Fruit fly (Drosophila melanogaster) whole organism, prepupa: ENCODE measurements around the gene Madm.

ENCODE experiments used
- Blimp-1 ChIP-seq: fragments of 200-800 bp; sonication (Bioruptor generic); optimal IDR thresholded peaks from 3 replicates; lab custom pipeline; 2017; ENCODE audit warnings: missing biosample characterization, missing genetic modification characterization, mild to moderate bottlenecking, moderate library complexity, missing genetic modification reagents
- CG10669 ChIP-seq: fragments of 200-800 bp; sonication (Bioruptor generic); optimal IDR thresholded peaks from 3 replicates; lab custom pipeline; 2018; ENCODE audit warnings: missing biosample characterization, mild to moderate bottlenecking, missing genetic modification characterization, moderate library complexity
- CG11294 ChIP-seq: fragments of 200-800 bp; sonication (Bioruptor generic); IDR thresholded peaks from 2 replicates; pipeline ENCODE4 v1.3.6; 2022; ENCODE audit warnings: missing biosample characterization, missing genetic modification characterization
- CG11902 ChIP-seq: fragments of 200-800 bp; sonication (Bioruptor generic); optimal IDR thresholded peaks from 3 replicates; lab custom pipeline; 2016; ENCODE audit warnings: missing biosample characterization, missing genetic modification characterization
- CG15336 ChIP-seq: fragments of 200-800 bp; sonication (Bioruptor generic); IDR thresholded peaks from 2 replicates; pipeline ENCODE4 v1.3.6; 2022; ENCODE audit warnings: missing biosample characterization, missing genetic modification characterization
- CG31627 ChIP-seq: fragments of 200-800 bp; sonication (Bioruptor generic); optimal IDR thresholded peaks from 3 replicates; lab custom pipeline; 2016; ENCODE audit warnings: missing biosample characterization, missing genetic modification characterization
- CG32006 ChIP-seq: fragments of 200-800 bp; sonication (Bioruptor generic); optimal IDR thresholded peaks from 3 replicates; lab custom pipeline; 2017; ENCODE audit warnings: missing biosample characterization, mild to moderate bottlenecking, missing genetic modification characterization
- CG34406 ChIP-seq: fragments of 200-800 bp; sonication (Bioruptor generic); optimal IDR thresholded peaks from 3 replicates; lab custom pipeline; 2016; ENCODE audit warnings: missing biosample characterization, missing genetic modification characterization
- CG6276 ChIP-seq: fragments of 200-800 bp; sonication (Bioruptor generic); optimal IDR thresholded peaks from 2 replicates; lab custom pipeline; 2017; ENCODE audit warnings: missing biosample characterization, mild to moderate bottlenecking, missing genetic modification characterization
- CG6792 ChIP-seq: fragments of 200-800 bp; sonication (Bioruptor generic); optimal IDR thresholded peaks from 3 replicates; lab custom pipeline; 2016; ENCODE audit warnings: missing biosample characterization, missing genetic modification characterization
- CG6854 ChIP-seq: fragments of 200-800 bp; sonication (Bioruptor generic); optimal IDR thresholded peaks from 2 replicates; lab custom pipeline; 2017; ENCODE audit warnings: missing biosample characterization, mild to moderate bottlenecking, missing genetic modification characterization
- CG8119 ChIP-seq: fragments of 200-800 bp; sonication (Bioruptor generic); IDR thresholded peaks from 3 replicates; pipeline ENCODE4 v1.3.6; 2022; ENCODE audit warnings: missing biosample characterization, missing genetic modification characterization
- CG8319 ChIP-seq: fragments of 200-800 bp; sonication (Bioruptor generic); optimal IDR thresholded peaks from 3 replicates; lab custom pipeline; 2016; ENCODE audit warnings: missing biosample characterization, missing genetic modification characterization
- Eip78C ChIP-seq: fragments of 200-800 bp; sonication (Bioruptor generic); peaks from one replicate; lab custom pipeline; 2016; ENCODE audit warnings: missing biosample characterization, missing genetic modification characterization
- Ets21C ChIP-seq: fragments of 200-800 bp; sonication (Bioruptor generic); optimal IDR thresholded peaks from 3 replicates; lab custom pipeline; 2016; ENCODE audit warnings: missing biosample characterization, missing genetic modification characterization
- Gug ChIP-seq: fragments of 200-800 bp; sonication (Bioruptor generic); IDR thresholded peaks from 2 replicates; pipeline ENCODE4 v1.3.6; 2022; ENCODE audit warnings: missing biosample characterization, missing genetic modification characterization
- Hr38 ChIP-seq: sonication (Bioruptor generic); optimal IDR thresholded peaks from 2 replicates; lab custom pipeline; 2016; ENCODE audit warnings: missing biosample characterization, missing genetic modification characterization
- Hr4 ChIP-seq: fragments of 200-800 bp; sonication (Bioruptor generic); optimal IDR thresholded peaks from 3 replicates; lab custom pipeline; 2016; ENCODE audit warnings: missing biosample characterization, missing genetic modification characterization
- OdsH ChIP-seq: fragments of 200-800 bp; sonication (Bioruptor generic); optimal IDR thresholded peaks from 3 replicates; lab custom pipeline; 2016; ENCODE audit warnings: missing biosample characterization, missing genetic modification characterization
- Sox102F ChIP-seq: fragments of 200-800 bp; sonication (Bioruptor generic); optimal IDR thresholded peaks from 2 replicates; lab custom pipeline; 2016; ENCODE audit warnings: missing biosample characterization, mild to moderate bottlenecking, missing genetic modification characterization
- Sox14 ChIP-seq: fragments of 200-800 bp; sonication (Bioruptor generic); optimal IDR thresholded peaks from 3 replicates; lab custom pipeline; 2016; ENCODE audit warnings: missing biosample characterization, missing genetic modification characterization
- Sox15 ChIP-seq: fragments of 200-800 bp; sonication (Bioruptor generic); optimal IDR thresholded peaks from 3 replicates; lab custom pipeline; 2016; ENCODE audit warnings: missing biosample characterization, missing genetic modification characterization
- acj6 ChIP-seq: fragments of 200-800 bp; sonication (Bioruptor generic); optimal IDR thresholded peaks from 3 replicates; lab custom pipeline; 2016; ENCODE audit warnings: missing biosample characterization, missing genetic modification characterization
- cyc ChIP-seq: fragments of 200-800 bp; sonication (Bioruptor generic); optimal IDR thresholded peaks from 3 replicates; lab custom pipeline; 2016; ENCODE audit warnings: missing biosample characterization, missing genetic modification characterization
- dac ChIP-seq: fragments of 200-800 bp; sonication (Bioruptor generic); optimal IDR thresholded peaks from 2 replicates; lab custom pipeline; 2017; ENCODE audit warnings: missing biosample characterization, mild to moderate bottlenecking, missing genetic modification characterization
- dsx ChIP-seq: fragments of 200-800 bp; optimal IDR thresholded peaks from 3 replicates; lab custom pipeline; 2019; ENCODE audit warnings: missing biosample characterization, mild to moderate bottlenecking, missing genetic modification characterization, moderate library complexity; ENCODE audit not compliant: poor library complexity, severe bottlenecking
- eg ChIP-seq: fragments of 200-800 bp; sonication (Bioruptor generic); IDR thresholded peaks from 3 replicates; pipeline ENCODE4 v1.3.6; 2022; ENCODE audit warnings: missing biosample characterization, missing genetic modification characterization
- esn ChIP-seq: fragments of 200-800 bp; sonication (Bioruptor generic); optimal IDR thresholded peaks from 2 replicates; lab custom pipeline; 2016; ENCODE audit warnings: missing biosample characterization, mild to moderate bottlenecking, missing genetic modification characterization, moderate library complexity
- fkh ChIP-seq: fragments of 200-800 bp; sonication (Bioruptor generic); optimal IDR thresholded peaks from 3 replicates; lab custom pipeline; 2017; ENCODE audit warnings: missing biosample characterization, mild to moderate bottlenecking, missing genetic modification characterization, moderate library complexity
- lz ChIP-seq: fragments of 200-800 bp; sonication (Bioruptor generic); optimal IDR thresholded peaks from 3 replicates; lab custom pipeline; 2016; ENCODE audit warnings: missing biosample characterization, missing genetic modification characterization
- net ChIP-seq: fragments of 200-800 bp; sonication (Bioruptor generic); optimal IDR thresholded peaks from 3 replicates; lab custom pipeline; 2016; ENCODE audit warnings: missing biosample characterization, missing genetic modification characterization
- spab ChIP-seq: fragments of 200-800 bp; sonication (Bioruptor generic); optimal IDR thresholded peaks from 2 replicates; lab custom pipeline; 2017; ENCODE audit warnings: missing biosample characterization, mild to moderate bottlenecking, missing genetic modification characterization, missing genetic modification reagents
- ss ChIP-seq, 2 experiments: fragments of 200-800 bp; sonication (Bioruptor generic); optimal IDR thresholded peaks; 2 replicates in 1 of 2; 3 replicates in 1 of 2; lab custom pipeline; 2017 to 2018; ENCODE audit warnings: mild to moderate bottlenecking in 2 of 2, missing biosample characterization in 2 of 2, missing genetic modification characterization in 2 of 2, moderate library complexity in 1 of 2
- topi ChIP-seq: fragments of 200-800 bp; sonication (Bioruptor generic); optimal IDR thresholded peaks from 3 replicates; lab custom pipeline; 2016; ENCODE audit warnings: missing biosample characterization, missing genetic modification characterization

Gene Madm

dm6 chr3R:5705469-5706067, 36.7 kb upstream of the Madm start (continued):
- no peak for TF ChIP-seq CG11902 (GFP tag; lab: Kevin White, UChicago)
- TF ChIP-seq Ets21C: no peak
- peak; percentile 72; the same call in 2 of the 3 replicates for TF ChIP-seq eg (GFP tag; lab: Robert Waterston, UW)
- TF ChIP-seq Blimp-1 (GFP tag; lab: Kevin White, UChicago): no peak
- peak; percentile 82 for TF ChIP-seq CG15336 (GFP tag; lab: Robert Waterston, UW)
- TF ChIP-seq Eip78C (GFP tag; lab: Kevin White, UChicago): peak; percentile 88

- no peak for TF ChIP-seq acj6
- no peak for TF ChIP-seq dac (GFP tag; lab: Kevin White, UChicago)
- TF ChIP-seq CG11294: no peak
- TF ChIP-seq CG34406 (GFP tag; lab: Kevin White, UChicago): no peak
- no peak for TF ChIP-seq Sox14 (GFP tag; lab: Kevin White, UChicago)
- TF ChIP-seq spab (GFP tag; lab: Kevin White, UChicago): no peak
- TF ChIP-seq esn (GFP tag; lab: Kevin White, UChicago): no peak
- no peak for TF ChIP-seq Hr38
Observed at dm6 chr3R:5716755-5717309, 25.5 kb upstream of the Madm start, which contains the start of gene cas. Gene cas (minus strand): TSS chr3R:5716805.

- TF ChIP-seq eg (GFP tag; lab: Robert Waterston, UW) (no peak), cyc (GFP tag; lab: Kevin White, UChicago) (no peak), CG15336 (GFP tag; lab: Robert Waterston, UW) (no peak), OdsH (no peak), CG6792 (no peak), CG8319 (GFP tag; lab: Kevin White, UChicago) (no peak), Gug (GFP tag; lab: Robert Waterston, UW) (no peak), Blimp-1 (GFP tag; lab: Kevin White, UChicago) (no peak), ss (GFP tag; optimal IDR thresholded peaks at IDR 0.05; lab: Kevin White, UChicago) (no peak), CG6854 (GFP tag; lab: Kevin White, UChicago) (no peak), topi (GFP tag; lab: Kevin White, UChicago) (no peak), CG11294 (no peak), net (no peak), CG11902 (GFP tag; lab: Kevin White, UChicago) (no peak), CG6276 (GFP tag; lab: Kevin White, UChicago) (no peak), CG31627 (GFP tag; lab: Kevin White, UChicago) (no peak), Hr4 (no peak), Sox15 (GFP tag; lab: Kevin White, UChicago) (no peak), Sox102F (GFP tag; lab: Kevin White, UChicago) (no peak), spab (GFP tag; lab: Kevin White, UChicago) (no peak)
- TF ChIP-seq, all 60 proteins: peak for 0
Observed at dm6 chr3R:5723122-5723521, 19.2 kb upstream of the Madm start.

- TF ChIP-seq CG32006 (GFP tag; lab: Kevin White, UChicago): no peak
- TF ChIP-seq, all 60 proteins: peak for 0
Observed at dm6 chr3R:5727724-5728365, 14.5 kb upstream of the Madm start.

- no peak for TF ChIP-seq Gug (GFP tag; lab: Robert Waterston, UW)
- TF ChIP-seq CG10669 (GFP tag; lab: Kevin White, UChicago): no peak
- no peak for TF ChIP-seq CG32006 (GFP tag; lab: Kevin White, UChicago)
- peak; percentile 56 for TF ChIP-seq fkh (GFP tag; lab: Kevin White, UChicago)
- TF ChIP-seq lz (GFP tag; lab: Kevin White, UChicago): no peak
- TF ChIP-seq dsx (GFP tag; lab: Kevin White, UChicago): no peak
- TF ChIP-seq CG8119 (GFP tag; lab: Robert Waterston, UW): no peak
Observed at dm6 chr3R:5733181-5733580, 9.1 kb upstream of the Madm start, which contains the start of gene CG1239. Gene CG1239 (plus strand): TSS chr3R:5733513.
